Fruit fly (Drosophila melanogaster) whole organism, embryonic: ENCODE measurements around the gene Acbp6.

Experiments used
- BEAF-32 ChIP-seq: fragments of 200-800 bp; sonication (Bioruptor generic); optimal IDR thresholded peaks from 3 replicates; lab custom pipeline; 2017; ENCODE audit warnings: missing biosample characterization, missing genetic modification characterization, mild to moderate bottlenecking, moderate library complexity, missing genetic modification reagents
- CG2116 ChIP-seq: fragments of 200-800 bp; sonication (Bioruptor generic); optimal IDR thresholded peaks from 3 replicates; lab custom pipeline; 2018; ENCODE audit warnings: missing biosample characterization, mild to moderate bottlenecking, missing genetic modification characterization
- CG2202 ChIP-seq: fragments of 200-800 bp; sonication (Bioruptor generic); optimal IDR thresholded peaks from 2 replicates; lab custom pipeline; 2018; ENCODE audit warnings: missing biosample characterization, mild to moderate bottlenecking, missing genetic modification characterization
- CG6254 ChIP-seq: fragments of 200-800 bp; sonication (Bioruptor generic); optimal IDR thresholded peaks from 3 replicates; lab custom pipeline; 2017; ENCODE audit warnings: mild to moderate bottlenecking, missing biosample characterization, missing genetic modification reagents, missing genetic modification characterization
- Dp ChIP-seq: fragments of 200-800 bp; sonication (Bioruptor generic); optimal IDR thresholded peaks from 2 replicates; lab custom pipeline; 2018; ENCODE audit warnings: missing biosample characterization, mild to moderate bottlenecking, missing genetic modification characterization, moderate library complexity
- Sry-δ ChIP-seq: fragments of 200-800 bp; sonication (Bioruptor generic); optimal IDR thresholded peaks from 2 replicates; lab custom pipeline; 2016; ENCODE audit warnings: missing biosample characterization, missing genetic modification characterization
- Usf ChIP-seq: fragments of 200-800 bp; sonication (Bioruptor generic); optimal IDR thresholded peaks from 2 replicates; lab custom pipeline; 2017; ENCODE audit warnings: missing genotype, missing biosample characterization, missing genetic modification characterization
- croc ChIP-seq: fragments of 200-800 bp; sonication (Bioruptor generic); conservative IDR thresholded peaks from 3 replicates; pipeline ENCODE4 v1.3.6; 2022; ENCODE audit warnings: missing biosample characterization, missing genetic modification characterization
- dan ChIP-seq: fragments of 200-800 bp; sonication (Bioruptor generic); IDR thresholded peaks from 2 replicates; pipeline ENCODE4 v1.3.6; 2022; ENCODE audit warnings: missing biosample characterization, missing genetic modification characterization
- gro ChIP-seq: fragments of 200-800 bp; sonication (Bioruptor generic); optimal IDR thresholded peaks from 2 replicates; lab custom pipeline; 2016; ENCODE audit warnings: missing biosample characterization, missing genetic modification characterization
- pb ChIP-seq: fragments of 200-800 bp; sonication (Bioruptor generic); optimal IDR thresholded peaks from 3 replicates; lab custom pipeline; 2016; ENCODE audit warnings: missing biosample characterization, missing genetic modification characterization
- usp ChIP-seq: fragments of >200 bp; optimal IDR thresholded peaks from 2 replicates; lab custom pipeline; 2017; ENCODE audit warnings: missing biosample characterization, missing genetic modification characterization

- TF ChIP-seq CG6254 (GFP tag; lab: Kevin White, UChicago): no peak
- TF ChIP-seq dan (GFP tag; lab: Robert Waterston, UW): no peak
- no peak for TF ChIP-seq Sry-δ (GFP tag; lab: Kevin White, UChicago)
- TF ChIP-seq CG2202 (tag; lab: Kevin White, UChicago): no peak
- TF ChIP-seq gro (GFP tag; lab: Kevin White, UChicago): no peak
- no peak for TF ChIP-seq usp (GFP tag; lab: Kevin White, UChicago)
- TF ChIP-seq croc (GFP tag; lab: Robert Waterston, UW): no peak
- no peak for TF ChIP-seq Dp
- TF ChIP-seq CG2116 (GFP tag; lab: Kevin White, UChicago): no peak
- no peak for TF ChIP-seq pb (GFP tag; lab: Kevin White, UChicago)
- TF ChIP-seq Usf (GFP tag; lab: Kevin White, UChicago): no peak
- TF ChIP-seq BEAF-32 (GFP tag; lab: Kevin White, UChicago): no peak
Observed at dm6 chr3L:7156239-7156638, 27.5 kb downstream of the Acbp6 start.
